Fruit fly (Drosophila melanogaster) whole organism, embryonic: ENCODE results near the gene CG31343.

Experiments
- CG10959 ChIP-seq: fragments of 200-800 bp; sonication (Bioruptor generic); IDR thresholded peaks from 2 replicates; pipeline ENCODE4 v1.3.6; 2022; ENCODE audit warnings: missing biosample characterization, missing genetic modification characterization
- CG13296 ChIP-seq: fragments of 200-800 bp; sonication (Bioruptor generic); optimal IDR thresholded peaks from 3 replicates; lab custom pipeline; 2018; ENCODE audit warnings: missing biosample characterization, mild to moderate bottlenecking, missing genetic modification characterization
- CG15601 ChIP-seq: fragments of 200-800 bp; sonication (Bioruptor generic); optimal IDR thresholded peaks from 3 replicates; lab custom pipeline; 2019; ENCODE audit warnings: missing biosample characterization, mild to moderate bottlenecking, missing genetic modification characterization, moderate library complexity
- CG1602 ChIP-seq: fragments of 200-800 bp; sonication (Bioruptor generic); optimal IDR thresholded peaks from 3 replicates; lab custom pipeline; 2016; ENCODE audit warnings: missing biosample characterization, missing genetic modification characterization
- CG17361 ChIP-seq: fragments of 200-800 bp; sonication (Bioruptor generic); IDR thresholded peaks from 3 replicates; pipeline ENCODE4 v1.3.6; 2022; ENCODE audit warnings: missing biosample characterization, missing genetic modification characterization
- CG18262 ChIP-seq: fragments of 200-800 bp; optimal IDR thresholded peaks from 3 replicates; lab custom pipeline; 2019; ENCODE audit warnings: missing biosample characterization, mild to moderate bottlenecking, missing genetic modification characterization, moderate library complexity
- CG2199 ChIP-seq: fragments of 200-800 bp; sonication (Bioruptor generic); IDR thresholded peaks from 3 replicates; pipeline ENCODE4 v1.3.6; 2022; ENCODE audit warnings: missing biosample characterization, missing genetic modification characterization
- CG2712 ChIP-seq: fragments of 200-800 bp; optimal IDR thresholded peaks from 3 replicates; lab custom pipeline; 2019; ENCODE audit warnings: missing biosample characterization, mild to moderate bottlenecking, missing genetic modification characterization, moderate library complexity
- CG31365 ChIP-seq: fragments of 200-800 bp; sonication (Bioruptor generic); optimal IDR thresholded peaks from 2 replicates; lab custom pipeline; 2018; ENCODE audit warnings: missing biosample characterization, mild to moderate bottlenecking, missing genetic modification characterization
- CG3281 ChIP-seq: fragments of 200-800 bp; sonication (Bioruptor generic); optimal IDR thresholded peaks from 3 replicates; lab custom pipeline; 2017; ENCODE audit warnings: missing biosample characterization, mild to moderate bottlenecking, missing genetic modification characterization
- CG34376 ChIP-seq: fragments of 200-800 bp; sonication (Bioruptor generic); optimal IDR thresholded peaks from 2 replicates; lab custom pipeline; 2018; ENCODE audit warnings: missing biosample characterization, mild to moderate bottlenecking, missing genetic modification characterization
- CG3726 ChIP-seq: fragments of 200-800 bp; sonication (Bioruptor generic); IDR thresholded peaks from 3 replicates; pipeline ENCODE4, ENCODE4 v1.3.6; 2022; ENCODE audit warnings: missing biosample characterization, missing genetic modification characterization
- CG4282 ChIP-seq: fragments of 200-800 bp; sonication (Bioruptor generic); optimal IDR thresholded peaks from 2 replicates; lab custom pipeline; 2016; ENCODE audit warnings: missing biosample characterization, missing genetic modification characterization
- CG6765 ChIP-seq: fragments of 200-800 bp; sonication (Bioruptor generic); optimal IDR thresholded peaks from 3 replicates; lab custom pipeline; 2017; ENCODE audit warnings: missing biosample characterization, mild to moderate bottlenecking, missing genetic modification characterization
- CG6791 ChIP-seq: fragments of 200-800 bp; sonication (Bioruptor generic); IDR thresholded peaks from 3 replicates; pipeline ENCODE4 v1.3.6; 2022; ENCODE audit warnings: missing biosample characterization, missing genetic modification characterization; ENCODE audit not compliant: partially characterized antibody
- CG7271 ChIP-seq: fragments of 200-800 bp; sonication (Bioruptor generic); optimal IDR thresholded peaks from 2 replicates; lab custom pipeline; 2018; ENCODE audit warnings: missing biosample characterization, mild to moderate bottlenecking, missing genetic modification characterization, moderate library complexity
- CG8359 ChIP-seq: fragments of 200-800 bp; sonication (Bioruptor generic); optimal IDR thresholded peaks from 2 replicates; lab custom pipeline; 2017; ENCODE audit warnings: missing biosample characterization, mild to moderate bottlenecking, missing genetic modification characterization, borderline replicate concordance
- CG8924 ChIP-seq: fragments of 200-800 bp; optimal IDR thresholded peaks from 3 replicates; lab custom pipeline; 2019; ENCODE audit warnings: missing biosample characterization, mild to moderate bottlenecking, missing genetic modification characterization, moderate library complexity
- CTCF ChIP-seq: fragments of 200-800 bp; sonication (Bioruptor generic); optimal IDR thresholded peaks from 2 replicates; lab custom pipeline; 2017; ENCODE audit warnings: missing biosample characterization, mild to moderate bottlenecking, missing genetic modification characterization, moderate library complexity
- Dad ChIP-seq: fragments of 200-800 bp; sonication (Bioruptor generic); optimal IDR thresholded peaks from 3 replicates; lab custom pipeline; 2016; ENCODE audit warnings: missing biosample characterization, missing genetic modification characterization
- Dbx ChIP-seq: fragments of 200-800 bp; sonication (Bioruptor generic); IDR thresholded peaks from 3 replicates; pipeline ENCODE4 v1.3.6; 2022; ENCODE audit warnings: missing biosample characterization, missing genetic modification characterization
- E2f2 ChIP-seq: fragments of 200-800 bp; sonication (Bioruptor generic); IDR thresholded peaks from 2 replicates; pipeline ENCODE4 v1.3.6; 2022; ENCODE audit warnings: missing biosample characterization, missing genetic modification characterization
- HHEX ChIP-seq: fragments of 200-800 bp; sonication (Bioruptor generic); optimal IDR thresholded peaks from 3 replicates; lab custom pipeline; 2017; ENCODE audit warnings: missing biosample characterization, mild to moderate bottlenecking, missing genetic modification characterization, missing genetic modification reagents
- HmgD ChIP-seq: fragments of 200-800 bp; sonication (Bioruptor generic); optimal IDR thresholded peaks from 3 replicates; lab custom pipeline; 2016; ENCODE audit warnings: missing biosample characterization, missing genetic modification characterization
- Hmx ChIP-seq: fragments of 200-800 bp; sonication (Bioruptor generic); optimal IDR thresholded peaks from 2 replicates; lab custom pipeline; 2016; ENCODE audit warnings: missing biosample characterization, missing genetic modification characterization
- Kr ChIP-seq: fragments of 200-800 bp; sonication (Bioruptor generic); optimal IDR thresholded peaks from 2 replicates; lab custom pipeline; 2017; ENCODE audit warnings: missing biosample characterization, mild to moderate bottlenecking, missing genetic modification characterization
- MTF-1 ChIP-seq: fragments of 200-800 bp; sonication (Bioruptor generic); optimal IDR thresholded peaks from 2 replicates; lab custom pipeline; 2018; ENCODE audit warnings: missing biosample characterization, mild to moderate bottlenecking, missing genetic modification characterization, borderline replicate concordance
- Myb ChIP-seq: fragments of 200-800 bp; sonication (Bioruptor generic); optimal IDR thresholded peaks from 2 replicates; lab custom pipeline; 2016; ENCODE audit warnings: missing biosample characterization, missing genetic modification characterization
- Nf-YB ChIP-seq: fragments of 200-800 bp; sonication (Bioruptor generic); optimal IDR thresholded peaks from 3 replicates; lab custom pipeline; 2019; ENCODE audit warnings: missing biosample characterization, mild to moderate bottlenecking, missing genetic modification characterization, moderate library complexity
- Pdp1 ChIP-seq, 2 experiments: fragments of 200-800 bp; sonication (Bioruptor generic); optimal IDR thresholded peaks; 3 replicates each; lab custom pipeline; 2016; ENCODE audit warnings: missing biosample characterization in 2 of 2, missing genetic modification characterization in 2 of 2, mild to moderate bottlenecking in 1 of 2, moderate library complexity in 1 of 2
- Xrp1 ChIP-seq: fragments of 200-800 bp; sonication (Bioruptor generic); IDR thresholded peaks from 2 replicates; pipeline ENCODE4 v1.3.6; 2022; ENCODE audit warnings: missing biosample characterization, missing genetic modification characterization
- al ChIP-seq: fragments of 200-800 bp; sonication (Bioruptor generic); IDR thresholded peaks from 2 replicates; pipeline ENCODE4 v1.3.6; 2022; ENCODE audit warnings: missing biosample characterization, missing genetic modification characterization
- ash1 ChIP-seq: fragments of 200-800 bp; sonication (Bioruptor generic); optimal IDR thresholded peaks from 2 replicates; lab custom pipeline; 2018; ENCODE audit warnings: missing biosample characterization, mild to moderate bottlenecking, missing genetic modification characterization
- btn ChIP-seq: fragments of 200-800 bp; sonication (Bioruptor generic); optimal IDR thresholded peaks from 2 replicates; lab custom pipeline; 2016; ENCODE audit warnings: missing biosample characterization, missing genetic modification characterization
- croc ChIP-seq: fragments of 200-800 bp; sonication (Bioruptor generic); conservative IDR thresholded peaks from 3 replicates; pipeline ENCODE4 v1.3.6; 2022; ENCODE audit warnings: missing biosample characterization, missing genetic modification characterization
- ewg ChIP-seq: fragments of 200-800 bp; sonication (Bioruptor generic); optimal IDR thresholded peaks from 3 replicates; lab custom pipeline; 2017; ENCODE audit warnings: mild to moderate bottlenecking, missing biosample characterization, missing genetic modification reagents, missing genetic modification characterization
- fd3F ChIP-seq: fragments of 200-800 bp; sonication (Bioruptor generic); optimal IDR thresholded peaks from 2 replicates; lab custom pipeline; 2018; ENCODE audit warnings: missing biosample characterization, mild to moderate bottlenecking, missing genetic modification characterization, moderate library complexity
- ftz-f1 ChIP-seq: fragments of 200-800 bp; sonication (Bioruptor generic); optimal IDR thresholded peaks from 2 replicates; lab custom pipeline; 2016; ENCODE audit warnings: missing biosample characterization, missing genetic modification characterization
- gcm2 ChIP-seq: fragments of 200-800 bp; sonication (Bioruptor generic); optimal IDR thresholded peaks from 2 replicates; lab custom pipeline; 2016; ENCODE audit warnings: missing biosample characterization, missing genetic modification characterization
- ham ChIP-seq: fragments of 200-800 bp; sonication (Bioruptor generic); IDR thresholded peaks from 2 replicates; pipeline ENCODE4 v1.3.6; 2022; ENCODE audit warnings: missing biosample characterization, missing genetic modification characterization
- ind ChIP-seq: fragments of 200-800 bp; sonication (Bioruptor generic); optimal IDR thresholded peaks from 3 replicates; lab custom pipeline; 2016; ENCODE audit warnings: missing biosample characterization, missing genetic modification characterization
- insv ChIP-seq, 2 experiments: fragments of 200-800 bp; sonication (Bioruptor generic); optimal IDR thresholded peaks; 3 replicates each; lab custom pipeline; 2016 to 2018; ENCODE audit warnings: missing biosample characterization in 2 of 2, missing genetic modification characterization in 2 of 2
- lab ChIP-seq: fragments of 200-800 bp; sonication (Bioruptor generic); optimal IDR thresholded peaks from 3 replicates; lab custom pipeline; 2017; ENCODE audit warnings: missing biosample characterization, missing genetic modification characterization, mild to moderate bottlenecking, moderate library complexity, missing genetic modification reagents
- peb ChIP-seq: fragments of 200-800 bp; sonication (Bioruptor generic); IDR thresholded peaks from 2 replicates; pipeline ENCODE4 v1.3.6; 2022; ENCODE audit warnings: missing biosample characterization, missing genetic modification characterization
- pho ChIP-seq: fragments of 200-800 bp; sonication (Bioruptor generic); optimal IDR thresholded peaks from 2 replicates; lab custom pipeline; 2016; ENCODE audit warnings: missing biosample characterization, missing genetic modification characterization
- sr ChIP-seq: fragments of 200-800 bp; sonication (Bioruptor generic); IDR thresholded peaks from 3 replicates; pipeline ENCODE4 v1.3.6; 2022; ENCODE audit warnings: missing biosample characterization, missing genetic modification characterization
- ssp ChIP-seq: fragments of 200-800 bp; sonication (Bioruptor generic); IDR thresholded peaks from 2 replicates; pipeline ENCODE4 v1.3.6; 2022; ENCODE audit warnings: missing biosample characterization, missing genetic modification characterization
- ttk ChIP-seq: fragments of 200-800 bp; sonication (Bioruptor generic); IDR thresholded peaks from 2 replicates; pipeline ENCODE4 v2.1.2; 2022; ENCODE audit warnings: missing biosample characterization, missing genetic modification characterization
- unc-4 ChIP-seq: fragments of 200-800 bp; sonication (Bioruptor generic); IDR thresholded peaks from 2 replicates; pipeline ENCODE4 v1.3.6; 2022; ENCODE audit warnings: missing biosample characterization, missing genetic modification characterization; ENCODE audit not compliant: partially characterized antibody
- wor ChIP-seq: fragments of 200-800 bp; sonication (Bioruptor generic); IDR thresholded peaks from 2 replicates; pipeline ENCODE4 v1.3.6; 2022; ENCODE audit warnings: missing biosample characterization, missing genetic modification characterization
- z ChIP-seq: fragments of 200-800 bp; sonication (Bioruptor generic); IDR thresholded peaks from 3 replicates; pipeline ENCODE4 v1.3.6; 2022; ENCODE audit warnings: missing biosample characterization, missing genetic modification characterization

CG31343 gene

DNA sequence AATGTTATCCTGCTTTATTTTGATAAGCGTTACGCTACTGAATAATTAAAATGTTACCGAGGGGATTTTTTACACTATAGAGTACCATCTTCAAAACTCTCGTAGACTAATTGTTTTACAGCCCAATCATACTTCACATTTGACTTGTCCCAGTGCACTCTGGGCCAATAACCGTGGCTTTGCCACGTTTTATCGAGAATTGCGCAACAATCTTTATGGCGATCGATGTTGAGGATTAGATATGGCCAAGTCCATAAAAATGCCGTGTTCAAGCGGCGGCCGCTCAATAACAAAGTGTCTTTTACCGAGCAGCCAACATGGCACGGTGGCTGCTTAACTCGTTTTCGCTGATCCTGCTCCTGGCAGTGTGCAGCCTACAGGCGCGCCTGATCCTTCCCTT, at the start of gene CG31343:
CG31343 (plus strand) TSS at position 279 of the 400 bp plus-strand sequence.
- TF ChIP-seq ftz-f1 (GFP tag; lab: Kevin White, UChicago) (no peak), CG34376 (GFP tag; lab: Kevin White, UChicago) (peak; percentile 18), peb (no peak), CTCF (GFP tag; lab: Kevin White, UChicago) (no peak), ssp (GFP tag; lab: Robert Waterston, UW) (no peak), CG6791 (GFP tag; lab: Robert Waterston, UW) (0 out of 3 replicates have a peak, but pooled peaks have one; percentile 34), Hmx (GFP tag; lab: Kevin White, UChicago) (no peak), HmgD (GFP tag; lab: Kevin White, UChicago) (no peak), unc-4 (GFP tag; lab: Robert Waterston, UW) (no peak), Kr (no peak), z (GFP tag; lab: Robert Waterston, UW) (no peak), Pdp1 (GFP tag; optimal IDR thresholded peaks at IDR 0.05; lab: Kevin White, UChicago) (peak in 1 of 2 experiments; percentile 78), Myb (no peak), Dad (no peak)

DNA sequence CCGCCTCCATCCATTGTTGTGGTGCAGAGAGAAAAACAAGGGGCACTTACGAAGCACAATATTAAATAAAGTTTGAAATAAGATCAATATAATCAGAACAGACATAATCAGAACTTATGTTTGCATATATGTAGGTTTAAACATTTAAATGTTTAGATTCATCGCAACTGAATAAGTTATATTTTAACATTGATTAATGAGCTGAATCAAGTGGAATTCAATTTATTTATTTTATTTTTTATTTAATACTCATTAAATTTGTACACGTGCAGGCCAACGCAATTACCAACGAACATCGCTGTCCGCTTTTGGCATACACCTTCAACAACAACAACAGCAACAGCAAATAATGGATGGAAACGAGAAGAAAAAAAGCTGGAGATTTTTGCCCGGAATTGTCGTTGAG, 46.2 kb upstream of the CG31343 start:
- TF ChIP-seq CG3726 (GFP tag; lab: Robert Waterston, UW) (no peak), E2f2 (GFP tag; lab: Robert Waterston, UW) (no peak), sr (GFP tag; lab: Robert Waterston, UW) (no peak), ttk (no peak), CG6765 (no peak), HHEX (GFP tag; lab: Kevin White, UChicago) (peak; percentile 40), ssp (GFP tag; lab: Robert Waterston, UW) (no peak), CG18262 (peak; percentile 28), CG3281 (no peak), ash1 (GFP tag; lab: Kevin White, UChicago) (no peak), CG2712 (tag; lab: Kevin White, UChicago) (peak; percentile 40), CG15601 (tag; lab: Kevin White, UChicago) (no peak), pho (GFP tag; lab: Kevin White, UChicago) (no peak), al (GFP tag; lab: Robert Waterston, UW) (no peak), CG31365 (tag; lab: Kevin White, UChicago) (no peak), btn (GFP tag; lab: Kevin White, UChicago) (no peak), lab (GFP tag; lab: Kevin White, UChicago) (peak; percentile 29), CG8359 (GFP tag; lab: Kevin White, UChicago) (no peak), CG4282 (GFP tag; lab: Kevin White, UChicago) (no peak), CG1602 (GFP tag; lab: Kevin White, UChicago) (no peak), Dbx (GFP tag; lab: Robert Waterston, UW) (no peak), croc (no peak), ind (GFP tag; lab: Kevin White, UChicago) (peak; percentile 9), CG8924 (tag; lab: Kevin White, UChicago) (peak; percentile 24), CG10959 (no peak), ham (GFP tag; lab: Robert Waterston, UW) (no peak), wor (peak; percentile 34; the same call in 1 of the 2 replicates), ewg (GFP tag; lab: Kevin White, UChicago) (peak; percentile 7), CG7271 (tag; lab: Kevin White, UChicago) (no peak), gcm2 (GFP tag; lab: Kevin White, UChicago) (no peak), Nf-YB (GFP tag; lab: Kevin White, UChicago) (no peak), CG17361 (GFP tag; lab: Robert Waterston, UW) (peak; percentile 49; the same call in 1 of the 3 replicates), Xrp1 (GFP tag; lab: Robert Waterston, UW) (no peak), insv (GFP tag; optimal IDR thresholded peaks at IDR 0.05; lab: Kevin White, UChicago) (no peak), fd3F (no peak), CG13296 (GFP tag; lab: Kevin White, UChicago) (peak; percentile 24), MTF-1 (GFP tag; lab: Kevin White, UChicago) (no peak), CG2199 (GFP tag; lab: Robert Waterston, UW) (no peak)
